Worm (Caenorhabditis elegans): ENCODE data around the gene glb-9.
A peak's percentile ranks its signal among the peaks of the same experiment; 100 is the strongest.

glb-9 gene

ce11 chrII:7557981-7558380 is 38.9 kb upstream of the glb-9 start:
- TF ChIP-seq fos-1 (tag; optimal IDR thresholded peaks at IDR 0.05) (peak; percentile 2), lsy-2 (tag; optimal IDR thresholded peaks at IDR 0.05) (no peak), nhr-25 (tag; optimal IDR thresholded peaks at IDR 0.05) (peak; percentile 6), ztf-11 (tag; optimal IDR thresholded peaks at IDR 0.05) (no peak), nhr-23 (tag; optimal IDR thresholded peaks at IDR 0.05) (no peak), ztf-1 (GFP tag; conservative IDR thresholded peaks at IDR 0.05) (no peak), unc-55 (GFP tag; optimal IDR thresholded peaks at IDR 0.05) (no peak)

ce11 chrII:7555454-7555853 is 36.3 kb upstream of the glb-9 start, which contains the start of gene ZK1290.14:
Gene ZK1290.14 (minus strand): TSS chrII:7555592.
- TF ChIP-seq sem-4 (tag; optimal IDR thresholded peaks at IDR 0.05) (peak; percentile 51), fos-1 (tag; optimal IDR thresholded peaks at IDR 0.05) (no peak)

ce11 chrII:7554716-7555247 is 35.7 kb upstream of the glb-9 start:
- peak; percentile 6 for TF ChIP-seq Y55F3AM.14 (GFP tag; optimal IDR thresholded peaks at IDR 0.05)
- TF ChIP-seq lin-39 (tag; optimal IDR thresholded peaks at IDR 0.05), result no peak
- no peak for TF ChIP-seq unc-62 (GFP tag; optimal IDR thresholded peaks at IDR 0.05)
- peak; percentile 91 for TF ChIP-seq fos-1 (tag; optimal IDR thresholded peaks at IDR 0.05)
- TF ChIP-seq sma-9 (GFP tag; optimal IDR thresholded peaks at IDR 0.05), result peak; percentile 88
- TF ChIP-seq sma-9 (tag; optimal IDR thresholded peaks at IDR 0.05), result no peak
- peak in 1 of 2 experiments; percentile 6 for TF ChIP-seq lsy-2 (tag; optimal IDR thresholded peaks at IDR 0.05)
- TF ChIP-seq R02D3.7 (tag; optimal IDR thresholded peaks at IDR 0.05), result no peak
- TF ChIP-seq egl-27 (tag; optimal IDR thresholded peaks at IDR 0.05), result peak; percentile 3
- TF ChIP-seq gmeb-1 (tag; optimal IDR thresholded peaks at IDR 0.05), result peak; percentile 50
- no peak for TF ChIP-seq nhr-12 (tag; optimal IDR thresholded peaks at IDR 0.05)
- TF ChIP-seq dmd-4 (tag; optimal IDR thresholded peaks at IDR 0.05), result no peak
- TF ChIP-seq F13H6.1 (tag; optimal IDR thresholded peaks at IDR 0.05), result peak; percentile 60
- TF ChIP-seq snpc-4 (tag; optimal IDR thresholded peaks at IDR 0.05), result no peak
- TF ChIP-seq blmp-1 (tag; optimal IDR thresholded peaks at IDR 0.05; ENCODE audit: insufficient read depth), result no peak
- no peak for TF ChIP-seq nhr-237 (tag; optimal IDR thresholded peaks at IDR 0.05)
- peak; percentile 82 for TF ChIP-seq sma-3 (GFP tag; optimal IDR thresholded peaks at IDR 0.05)
- peak; percentile 14 for TF ChIP-seq nhr-25 (tag; optimal IDR thresholded peaks at IDR 0.05)
- peak; percentile 21 for TF ChIP-seq nhr-129 (tag; optimal IDR thresholded peaks at IDR 0.05)
- TF ChIP-seq peb-1 (tag; optimal IDR thresholded peaks at IDR 0.05), result no peak
- no peak for TF ChIP-seq nhr-11 (tag; optimal IDR thresholded peaks at IDR 0.05)
- TF ChIP-seq crh-2 (tag; optimal IDR thresholded peaks at IDR 0.05), result peak; percentile 71
- TF ChIP-seq unc-55 (GFP tag; optimal IDR thresholded peaks at IDR 0.05), result no peak
- peak; percentile 16 for TF ChIP-seq nhr-21 (tag; optimal IDR thresholded peaks at IDR 0.05)
- TF ChIP-seq mdl-1 (tag; optimal IDR thresholded peaks at IDR 0.05), result no peak
- TF ChIP-seq zag-1 (tag; optimal IDR thresholded peaks at IDR 0.05), result no peak
- TF ChIP-seq mab-5 (tag; optimal IDR thresholded peaks at IDR 0.05), result no peak

ce11 chrII:7553806-7554205 is 34.7 kb upstream of the glb-9 start, which contains the start of gene ZK1290.10:
Gene ZK1290.10 (minus strand): TSS chrII:7553906.
- TF ChIP-seq R02D3.7 (tag; optimal IDR thresholded peaks at IDR 0.05) (no peak), F13H6.1 (tag; optimal IDR thresholded peaks at IDR 0.05) (no peak), egl-27 (tag; optimal IDR thresholded peaks at IDR 0.05) (no peak), lin-39 (tag; optimal IDR thresholded peaks at IDR 0.05) (no peak), nhr-77 (tag; optimal IDR thresholded peaks at IDR 0.05) (no peak), ztf-11 (tag; optimal IDR thresholded peaks at IDR 0.05) (no peak)

- TF ChIP-seq lsy-2 (tag; optimal IDR thresholded peaks at IDR 0.05), result no peak
Observed at ce11 chrII:7549035-7549434, 29.9 kb upstream of the glb-9 start, which contains the start of gene tph-1. Gene tph-1 (plus strand): TSS chrII:7549335.

- no peak for TF ChIP-seq mab-5 (tag; optimal IDR thresholded peaks at IDR 0.05)
- no peak for TF ChIP-seq nhr-23 (tag; optimal IDR thresholded peaks at IDR 0.05)
- TF ChIP-seq sem-4 (tag; optimal IDR thresholded peaks at IDR 0.05), result no peak
- TF ChIP-seq Y55F3AM.14 (GFP tag; optimal IDR thresholded peaks at IDR 0.05), result no peak
- no peak for TF ChIP-seq alr-1 (tag; optimal IDR thresholded peaks at IDR 0.05)
- TF ChIP-seq dmd-4 (tag; optimal IDR thresholded peaks at IDR 0.05), result no peak
- TF ChIP-seq blmp-1 (tag; optimal IDR thresholded peaks at IDR 0.05; ENCODE audit: insufficient read depth), result no peak
- TF ChIP-seq zag-1 (tag; optimal IDR thresholded peaks at IDR 0.05), result no peak
Observed at ce11 chrII:7548044-7548443, 28.9 kb upstream of the glb-9 start, which contains the start of gene fbxa-224. Gene fbxa-224 (minus strand): TSS chrII:7548144.
